Worm (Caenorhabditis elegans) whole organism, dauer: Measurements from ENCODE around the gene C14E2.4.

Source experiments
- unc-62 ChIP-seq: sonication (generic microtip); optimal IDR thresholded peaks from 2 replicates; lab custom pipeline; 2017; ENCODE audit warnings: missing biosample characterization, missing genetic modification reagents, missing genetic modification characterization

C14E2.4 gene

DNA sequence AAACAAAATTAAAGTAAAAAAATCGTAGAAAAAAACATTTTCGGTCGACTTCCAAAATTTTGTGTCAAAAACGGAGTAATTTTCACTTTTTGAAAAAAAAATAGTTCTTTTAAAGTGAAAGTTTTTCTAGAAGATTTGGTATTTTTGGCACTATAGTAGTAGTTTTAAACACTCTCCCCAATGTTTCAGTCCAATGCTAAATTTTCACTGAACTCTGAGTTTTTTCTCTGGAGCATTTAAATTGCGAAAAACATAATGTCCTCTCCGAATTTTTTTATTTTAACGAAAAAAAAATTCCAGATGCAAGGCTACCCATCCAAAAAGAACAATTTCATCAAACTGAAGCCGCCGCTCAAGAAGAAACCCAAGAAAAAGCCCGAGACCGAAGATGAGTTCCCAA, 5.0 kb downstream of the C14E2.4 start, which contains the start of gene C14E2.7:
C14E2.7 (plus strand) TSS at position 301 of the 400 bp plus-strand sequence.
- no peak for TF ChIP-seq unc-62 (GFP tag; lab: Kevin White, UChicago)

DNA sequence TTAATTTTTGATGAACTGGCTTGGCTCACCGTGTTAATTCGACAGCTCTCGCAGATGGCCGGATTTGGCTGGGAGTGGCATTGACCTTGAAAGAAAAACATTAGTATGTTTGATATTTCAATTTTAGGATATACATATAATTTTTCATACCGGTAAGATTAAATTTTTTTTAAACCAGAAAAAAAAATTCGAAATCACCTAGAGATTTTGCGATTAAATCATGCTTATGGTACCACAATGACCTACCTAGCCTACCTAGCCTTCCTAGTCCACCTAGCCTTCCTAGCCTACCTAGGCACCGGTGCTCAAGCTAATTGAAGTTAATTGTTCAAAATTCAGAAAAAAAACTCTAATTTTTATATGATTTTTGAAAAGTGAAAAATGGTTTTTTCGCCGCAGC, 9.7 kb downstream of the C14E2.4 start, which contains the start of gene C14E2.3:
C14E2.3 (minus strand) TSS at position 101 of the 400 bp plus-strand sequence.
- TF ChIP-seq unc-62 (GFP tag; lab: Kevin White, UChicago): no peak

DNA sequence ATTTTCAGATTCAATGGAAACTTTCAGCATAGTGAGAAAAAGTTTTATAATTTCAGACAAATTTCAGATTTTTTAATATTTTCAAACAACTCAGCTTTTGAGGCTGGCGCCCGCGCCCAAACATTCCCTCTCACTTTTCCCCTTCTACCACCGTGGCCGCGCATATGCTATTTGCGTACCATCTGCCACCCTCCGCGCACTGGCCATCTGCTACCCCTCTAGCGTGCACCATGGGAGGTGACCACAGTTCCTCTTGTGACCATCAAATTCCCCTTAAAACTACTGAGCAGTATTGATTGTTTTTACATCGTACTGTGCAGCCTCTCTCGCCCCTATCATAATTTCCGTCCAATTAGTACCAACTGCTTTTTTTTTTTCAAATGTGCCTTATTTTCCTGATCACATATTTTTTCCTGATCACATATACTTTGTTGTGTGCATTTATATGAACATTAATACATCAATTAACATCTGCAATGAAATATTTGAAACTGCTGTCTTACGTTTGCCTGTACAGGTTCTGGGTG, 20.1 kb downstream of the C14E2.4 start, which contains the start of gene C14E2.11:
C14E2.11 (plus strand) TSS at position 477 of the 527 bp plus-strand sequence.
- no peak for TF ChIP-seq unc-62 (GFP tag; lab: Kevin White, UChicago)

DNA sequence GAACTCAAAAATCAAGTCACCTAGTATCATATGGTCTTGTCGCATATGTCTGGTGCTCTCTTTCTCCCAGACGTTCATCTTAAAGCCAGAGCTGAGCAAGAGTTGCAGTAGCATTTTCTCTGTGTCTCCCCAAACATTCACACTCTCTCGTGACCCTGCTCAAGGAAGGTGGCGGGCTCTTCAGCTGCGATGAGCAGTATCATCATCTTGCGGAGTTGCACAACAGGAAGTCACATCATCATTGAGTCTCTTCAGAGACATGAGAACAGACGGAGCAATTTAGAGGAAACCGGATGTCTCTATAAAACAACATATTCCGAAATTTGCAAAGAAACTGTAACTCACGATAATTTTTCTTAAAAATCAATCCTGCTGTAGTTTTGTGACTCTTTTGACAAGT, 22.6 kb downstream of the C14E2.4 start:
- no peak for TF ChIP-seq unc-62 (GFP tag; lab: Kevin White, UChicago)

DNA sequence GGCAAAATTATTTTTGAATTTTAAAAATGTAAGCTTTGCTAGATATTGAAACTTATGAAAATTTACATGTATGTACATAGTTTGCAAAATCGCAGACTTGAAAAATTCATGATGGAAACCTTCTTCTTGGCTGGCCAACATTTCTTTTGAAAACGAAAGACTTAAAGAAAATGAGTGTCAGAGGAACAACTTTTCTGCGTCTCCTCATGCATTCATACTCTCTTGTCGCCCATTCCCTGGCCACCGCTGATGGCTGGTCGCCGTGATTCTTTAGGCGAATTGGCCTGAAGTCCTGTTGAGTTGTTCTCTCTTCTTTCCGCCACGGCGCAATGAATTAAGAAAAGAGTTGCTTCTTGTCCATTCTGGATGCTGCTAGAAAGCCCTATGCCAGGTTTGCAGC, 25.1 kb downstream of the C14E2.4 start:
- no peak for TF ChIP-seq unc-62 (GFP tag; lab: Kevin White, UChicago)

DNA sequence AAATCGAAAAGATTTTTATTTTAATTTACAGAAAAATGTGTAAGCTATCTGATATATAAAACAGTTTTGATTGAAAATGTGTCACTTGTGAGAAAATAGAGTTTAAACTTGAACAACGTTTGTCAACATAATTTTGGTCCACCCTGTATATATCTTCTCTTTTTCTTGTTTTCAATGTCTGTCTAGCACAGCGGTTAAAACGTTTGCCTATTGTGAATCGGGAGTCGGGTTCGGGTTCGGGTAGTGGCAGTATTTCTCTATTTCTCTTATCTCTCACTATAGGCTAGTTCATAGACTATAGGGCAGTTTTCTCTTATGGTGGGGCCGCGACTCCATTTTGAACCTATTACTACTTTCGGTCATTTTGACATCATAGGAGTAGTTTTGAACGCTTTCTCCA, 30.0 kb downstream of the C14E2.4 start:
- TF ChIP-seq unc-62 (GFP tag; lab: Kevin White, UChicago): no peak

DNA sequence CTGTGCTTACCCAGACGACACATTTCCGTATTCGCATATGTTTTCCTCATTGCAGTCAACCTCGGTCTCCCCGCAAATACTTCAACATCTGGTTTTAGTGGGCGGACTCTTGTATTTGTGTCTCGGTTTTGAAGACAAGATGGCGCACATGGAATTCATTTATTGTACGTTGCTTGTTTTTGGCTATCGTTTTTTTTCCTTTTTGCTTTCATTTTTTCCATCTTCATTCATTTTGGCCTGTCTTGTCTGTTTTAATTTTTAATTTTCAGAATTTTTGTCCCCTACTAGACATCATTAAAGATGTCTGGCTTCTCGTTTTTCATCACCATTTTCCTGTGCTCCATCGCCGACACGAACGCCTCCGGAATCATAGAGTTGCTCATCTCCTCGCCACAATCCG, 34.5 kb downstream of the C14E2.4 start, which contains the start of gene arg-1:
arg-1 (plus strand) TSS at position 301 of the 400 bp plus-strand sequence.
- no peak for TF ChIP-seq unc-62 (GFP tag; lab: Kevin White, UChicago)

DNA sequence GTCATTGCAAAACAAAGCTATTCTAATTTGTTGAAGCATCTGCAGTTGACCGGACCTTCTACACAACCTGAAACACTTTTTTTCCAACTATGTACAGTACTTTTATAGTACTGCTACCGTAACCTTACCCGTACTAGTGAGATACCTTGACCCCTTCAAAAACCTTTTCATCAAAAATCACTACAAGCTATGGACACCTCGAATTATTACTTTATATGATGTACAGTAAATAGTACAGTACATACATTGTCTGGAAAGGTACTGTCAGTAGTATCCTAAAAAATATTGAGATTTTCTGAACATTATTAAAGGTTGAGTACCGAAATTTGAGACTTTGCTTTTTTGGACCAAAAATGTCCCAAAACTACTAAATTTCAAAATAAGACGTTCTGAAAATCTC, 35.4 kb downstream of the C14E2.4 start:
- TF ChIP-seq unc-62 (GFP tag; lab: Kevin White, UChicago): no peak

DNA sequence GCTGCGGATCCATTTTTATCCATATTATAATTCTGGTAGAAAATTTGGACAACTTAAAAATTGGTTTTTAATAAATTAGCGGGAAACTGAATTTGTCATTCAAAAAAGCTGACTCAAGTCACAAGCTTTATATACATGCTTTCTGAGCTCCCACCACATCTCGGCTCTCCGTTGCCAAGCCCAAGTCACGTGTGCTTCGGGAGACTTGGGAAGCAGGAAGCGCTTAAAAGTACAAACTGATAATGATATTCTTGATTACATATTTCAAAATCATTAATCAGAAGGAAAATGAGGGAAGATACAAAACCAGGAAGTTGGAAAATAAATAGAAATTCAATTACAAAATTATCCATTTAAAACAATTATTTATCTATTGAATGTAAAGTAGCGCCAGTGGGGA, 43.1 kb downstream of the C14E2.4 start, which contains the start of gene elc-2:
elc-2 (minus strand) TSS at position 101 of the 400 bp plus-strand sequence.
- TF ChIP-seq unc-62 (GFP tag; lab: Kevin White, UChicago): no peak

DNA sequence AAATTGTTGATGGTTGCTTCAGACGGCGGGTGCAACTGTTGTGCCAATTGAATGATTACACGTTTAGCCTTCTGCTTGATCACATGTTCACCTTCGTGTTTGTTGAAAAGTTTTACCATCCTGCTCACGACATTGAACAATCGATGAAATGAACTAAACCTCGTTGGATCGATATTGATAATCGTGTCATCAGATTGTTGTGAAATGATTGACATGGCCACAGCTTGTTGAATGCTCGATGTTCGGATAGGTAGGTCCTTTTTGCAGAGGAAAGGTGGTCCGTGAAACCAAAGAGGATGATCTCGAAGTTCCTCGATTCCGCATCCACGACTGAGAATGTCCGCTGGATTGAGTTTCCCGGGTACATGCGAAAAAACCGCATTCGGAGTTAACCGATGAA, 51.5 kb downstream of the C14E2.4 start:
- TF ChIP-seq unc-62 (GFP tag; lab: Kevin White, UChicago): no peak
